Worm (Caenorhabditis elegans) whole organism, L1 larva: Measurements from ENCODE around the gene C02F4.5.

ENCODE experiments used
- C04F5.9 ChIP-seq: sonication (generic microtip); optimal IDR thresholded peaks from 2 replicates; lab custom pipeline; 2016; ENCODE audit warnings: missing genetic modification characterization, missing compliant biosample characterization
- C34B4.2 ChIP-seq: sonication (generic microtip); optimal IDR thresholded peaks from 2 replicates; lab custom pipeline; 2017; ENCODE audit warnings: mild to moderate bottlenecking, missing genetic modification characterization, missing compliant biosample characterization
- Y116A8C.19 ChIP-seq: sonication (generic microtip); optimal IDR thresholded peaks from 2 replicates; lab custom pipeline; 2016; ENCODE audit warnings: missing compliant biosample characterization, missing genetic modification characterization, borderline replicate concordance
- alr-1 ChIP-seq: fragments of 200-800 bp; sonication (Bioruptor generic); optimal IDR thresholded peaks from 2 replicates; lab custom pipeline; 2018; ENCODE audit warnings: borderline replicate concordance, mild to moderate bottlenecking, missing genetic modification characterization, missing compliant biosample characterization
- ama-1 ChIP-seq: fragments of 150-350 bp; optimal IDR thresholded peaks from 2 replicates; lab custom pipeline; 2014
- blmp-1 ChIP-seq: fragments of 150-350 bp; optimal IDR thresholded peaks from 2 replicates; lab custom pipeline; 2014; ENCODE audit warnings: missing biosample characterization, missing genetic modification characterization
- ceh-63 ChIP-seq: fragments of 200-800 bp; sonication (Bioruptor generic); optimal IDR thresholded peaks from 2 replicates; lab custom pipeline; 2018; ENCODE audit warnings: mild to moderate bottlenecking, missing genetic modification characterization, missing compliant biosample characterization
- ceh-90 ChIP-seq: sonication (generic microtip); optimal IDR thresholded peaks from 2 replicates; lab custom pipeline; 2016; ENCODE audit warnings: missing genetic modification characterization, missing compliant biosample characterization
- ces-1 ChIP-seq: fragments of 150-350 bp; optimal IDR thresholded peaks from 2 replicates; lab custom pipeline; 2014; ENCODE audit warnings: missing biosample characterization, missing genetic modification reagents, missing genetic modification characterization
- dpl-1 ChIP-seq, 3 experiments: fragments of 150-350 bp in 2 of 3; sonication (generic microtip) in 1 of 3; optimal IDR thresholded peaks; 2 replicates each; lab custom pipeline; 2014 to 2017; ENCODE audit warnings: missing biosample characterization in 3 of 3, missing genetic modification characterization in 3 of 3, missing genetic modification reagents in 3 of 3
- dsc-1 ChIP-seq: sonication (generic microtip); optimal IDR thresholded peaks from 2 replicates; lab custom pipeline; 2016; ENCODE audit warnings: mild to moderate bottlenecking, missing genetic modification characterization, missing compliant biosample characterization
- efl-1 ChIP-seq, 4 experiments: fragments of 150-350 bp; optimal IDR thresholded peaks in 3 of 4; peaks in 1 of 4; 1 replicate in 1 of 4; 2 replicates in 3 of 4; lab custom pipeline; 2014; ENCODE audit warnings: missing biosample characterization in 2 of 4, missing genetic modification characterization in 2 of 4, missing genetic modification reagents in 2 of 4
- egl-13 ChIP-seq: sonication (generic microtip); optimal IDR thresholded peaks from 2 replicates; lab custom pipeline; 2016; ENCODE audit warnings: missing genotype, missing genetic modification reagents, missing genetic modification characterization, missing compliant biosample characterization
- egl-27 ChIP-seq, 2 experiments: fragments of 150-350 bp in 1 of 2; sonication (generic microtip); optimal IDR thresholded peaks; 3 replicates each; lab custom pipeline; 2017 to 2018; ENCODE audit warnings: missing biosample characterization in 2 of 2, missing genetic modification characterization in 2 of 2, missing genetic modification reagents in 2 of 2
- elt-2 ChIP-seq: sonication (generic microtip); optimal IDR thresholded peaks from 2 replicates; lab custom pipeline; 2016; ENCODE audit warnings: missing genetic modification characterization, mild to moderate bottlenecking, inconsistent platforms, missing compliant biosample characterization, missing genetic modification reagents
- fkh-4 ChIP-seq: sonication (generic microtip); optimal IDR thresholded peaks from 2 replicates; lab custom pipeline; 2016; ENCODE audit warnings: missing compliant biosample characterization, missing genetic modification characterization, borderline replicate concordance
- hlh-4 ChIP-seq: sonication (generic microtip); optimal IDR thresholded peaks from 2 replicates; lab custom pipeline; 2016; ENCODE audit warnings: mild to moderate bottlenecking, missing genetic modification characterization, missing compliant biosample characterization
- isw-1 ChIP-seq: fragments of 200-800 bp; sonication (Bioruptor generic); IDR thresholded peaks from 2 replicates; pipeline ENCODE4 v1.3.6; 2022; ENCODE audit warnings: missing genetic modification characterization, missing compliant biosample characterization
- lin-13 ChIP-seq: fragments of 150-350 bp; optimal IDR thresholded peaks from 2 replicates; lab custom pipeline; 2014; ENCODE audit warnings: missing biosample characterization, missing genetic modification reagents, missing genetic modification characterization
- lin-14 ChIP-seq: fragments of 200-800 bp; sonication (Bioruptor generic); optimal IDR thresholded peaks from 2 replicates; lab custom pipeline; 2018; ENCODE audit warnings: mild to moderate bottlenecking, missing genetic modification characterization, moderate library complexity, missing compliant biosample characterization
- lsy-2 ChIP-seq, 2 experiments: fragments of 150-350 bp; optimal IDR thresholded peaks; 2 replicates each; lab custom pipeline; 2014; ENCODE audit warnings: missing biosample characterization in 2 of 2, missing genetic modification characterization in 2 of 2
- mab-9 ChIP-seq: fragments of 200-800 bp; sonication (Bioruptor generic); IDR thresholded peaks from 2 replicates; pipeline ENCODE4 v1.3.6; 2022; ENCODE audit warnings: missing genetic modification reagents, missing genetic modification characterization, missing compliant biosample characterization
- mdl-1 ChIP-seq, 2 experiments: fragments of 150-350 bp; optimal IDR thresholded peaks; 2 replicates each; lab custom pipeline; 2014 to 2017; ENCODE audit warnings: missing biosample characterization in 2 of 2, missing genetic modification characterization in 2 of 2, inconsistent platforms in 1 of 2
- mef-2 ChIP-seq: fragments of 150-350 bp; optimal IDR thresholded peaks from 2 replicates; lab custom pipeline; 2014; ENCODE audit warnings: missing biosample characterization, missing genetic modification characterization
- nhr-12 ChIP-seq: sonication (generic microtip); optimal IDR thresholded peaks from 2 replicates; lab custom pipeline; 2017; ENCODE audit warnings: missing biosample characterization, missing genetic modification characterization
- nhr-20 ChIP-seq: sonication (generic microtip); optimal IDR thresholded peaks from 2 replicates; lab custom pipeline; 2016; ENCODE audit warnings: mild to moderate bottlenecking, missing genetic modification characterization, missing compliant biosample characterization
- nhr-28 ChIP-seq: fragments of 150-350 bp; optimal IDR thresholded peaks from 2 replicates; lab custom pipeline; 2014; ENCODE audit warnings: missing biosample characterization, missing genetic modification characterization
- nhr-71 ChIP-seq: sonication (generic microtip); optimal IDR thresholded peaks from 2 replicates; lab custom pipeline; 2016; ENCODE audit warnings: mild to moderate bottlenecking, missing genetic modification characterization, moderate library complexity, missing compliant biosample characterization
- nhr-77 ChIP-seq: fragments of 150-350 bp; optimal IDR thresholded peaks from 2 replicates; lab custom pipeline; 2014; ENCODE audit warnings: missing biosample characterization, missing genetic modification characterization
- nhr-84 ChIP-seq: sonication (generic microtip); optimal IDR thresholded peaks from 2 replicates; lab custom pipeline; 2017; ENCODE audit warnings: missing biosample characterization, missing genetic modification characterization
- pag-3 ChIP-seq: sonication (generic microtip); optimal IDR thresholded peaks from 2 replicates; lab custom pipeline; 2017; ENCODE audit warnings: missing genetic modification characterization, mild to moderate bottlenecking, missing compliant biosample characterization, antibody characterized with exemption, borderline replicate concordance; ENCODE audit not compliant: insufficient read depth
- rnt-1 ChIP-seq: sonication (generic microtip); optimal IDR thresholded peaks from 2 replicates; lab custom pipeline; 2016; ENCODE audit warnings: mild to moderate bottlenecking, missing genetic modification characterization, moderate library complexity, missing compliant biosample characterization
- skn-1 ChIP-seq: fragments of 150-350 bp; optimal IDR thresholded peaks from 2 replicates; lab custom pipeline; 2014; ENCODE audit warnings: missing biosample characterization, missing genetic modification characterization
- snpc-4 ChIP-seq: fragments of 150-350 bp; optimal IDR thresholded peaks from 2 replicates; lab custom pipeline; 2014; ENCODE audit warnings: missing biosample characterization, missing genetic modification characterization
- sup-37 ChIP-seq: fragments of 200-800 bp; sonication (Bioruptor generic); optimal IDR thresholded peaks from 2 replicates; lab custom pipeline; 2018; ENCODE audit warnings: mild to moderate bottlenecking, missing genetic modification characterization, missing compliant biosample characterization
- swsn-7 ChIP-seq: sonication (generic microtip); optimal IDR thresholded peaks from 2 replicates; lab custom pipeline; 2016; ENCODE audit warnings: missing genetic modification characterization, missing compliant biosample characterization
- tbx-2 ChIP-seq: sonication (generic microtip); optimal IDR thresholded peaks from 2 replicates; lab custom pipeline; 2016; ENCODE audit warnings: missing genetic modification characterization, missing compliant biosample characterization
- unc-130 ChIP-seq: fragments of 150-350 bp; optimal IDR thresholded peaks from 2 replicates; lab custom pipeline; 2017; ENCODE audit warnings: missing biosample characterization, missing genetic modification characterization, inconsistent platforms
- unc-30 ChIP-seq: sonication (generic microtip); optimal IDR thresholded peaks from 2 replicates; lab custom pipeline; 2017; ENCODE audit warnings: missing biosample characterization, missing genetic modification characterization
- unc-62 ChIP-seq: fragments of 150-350 bp; optimal IDR thresholded peaks from 2 replicates; lab custom pipeline; 2014; ENCODE audit warnings: missing biosample characterization, missing genetic modification reagents, missing genetic modification characterization
- unc-86 ChIP-seq: sonication (generic microtip); optimal IDR thresholded peaks from 2 replicates; lab custom pipeline; 2016; ENCODE audit warnings: missing genetic modification characterization, missing compliant biosample characterization
- unc-98 ChIP-seq: fragments of 200-800 bp; sonication (Bioruptor generic); IDR thresholded peaks from 2 replicates; pipeline ENCODE4 v1.3.6; 2022; ENCODE audit warnings: missing genetic modification characterization, missing compliant biosample characterization
- vab-15 ChIP-seq: sonication (generic microtip); optimal IDR thresholded peaks from 2 replicates; lab custom pipeline; 2017; ENCODE audit warnings: missing genotype, mild to moderate bottlenecking, missing genetic modification characterization, missing compliant biosample characterization
- xbp-1 ChIP-seq: sonication (generic microtip); optimal IDR thresholded peaks from 2 replicates; lab custom pipeline; 2016; ENCODE audit warnings: missing genetic modification characterization, missing compliant biosample characterization
- zag-1 ChIP-seq: fragments of 150-350 bp; optimal IDR thresholded peaks from 2 replicates; lab custom pipeline; 2014; ENCODE audit warnings: missing biosample characterization, missing genetic modification characterization
- ztf-4 ChIP-seq: fragments of 150-350 bp; optimal IDR thresholded peaks from 2 replicates; lab custom pipeline; 2014; ENCODE audit warnings: missing biosample characterization, missing genetic modification characterization

The C02F4.5 gene

ce11 chrIV:10498401-10498800 lies 25.5 kb downstream of the C02F4.5 start:
- TF ChIP-seq efl-1 (optimal IDR thresholded peaks at IDR 0.05; lab: Kevin White, UChicago) = no peak
- peak in 1 of 2 experiments; percentile 51 for TF ChIP-seq efl-1 (GFP tag; optimal IDR thresholded peaks at IDR 0.05 in 1 of 2; lab: Kevin White, UChicago)
- TF ChIP-seq nhr-84 (tag; lab: Kevin White, UChicago) = no peak
- TF ChIP-seq dsc-1 = peak; percentile 32
- TF ChIP-seq mef-2 = no peak

DNA sequence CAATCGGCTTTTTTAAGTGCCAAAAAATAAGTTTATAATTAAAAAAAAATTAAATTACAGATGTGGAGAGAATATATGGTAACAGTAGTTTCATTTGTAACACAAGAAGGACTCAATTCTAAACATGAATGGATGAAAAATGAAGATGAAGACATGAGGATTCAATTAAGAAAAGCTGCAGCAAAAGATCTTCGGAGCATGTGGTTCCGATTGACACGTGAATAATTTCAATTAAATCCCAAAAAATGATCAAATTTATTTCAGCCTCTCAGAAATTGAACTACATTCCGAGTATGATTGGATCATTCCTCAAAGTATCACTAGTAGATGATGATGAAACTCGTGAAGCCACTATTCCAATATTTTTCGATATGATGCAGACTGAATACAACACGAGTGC lies 34.5 kb downstream of the C02F4.5 start:
- TF ChIP-seq fkh-4 (tag; lab: Kevin White, UChicago) = peak; percentile 88
- TF ChIP-seq dsc-1 = peak; percentile 98
- TF ChIP-seq mab-9 (GFP tag; lab: Robert Waterston, UW) = no peak

- peak; percentile 90 for TF ChIP-seq swsn-7
- no peak for TF ChIP-seq alr-1 (tag; lab: Kevin White, UChicago)
- peak; percentile 46 for TF ChIP-seq ceh-63 (GFP tag; lab: Kevin White, UChicago)
- no peak for TF ChIP-seq ces-1 (GFP tag; lab: Kevin White, UChicago)
- peak; percentile 83 for TF ChIP-seq snpc-4 (tag; lab: Kevin White, UChicago)
- peak; percentile 94 for TF ChIP-seq nhr-71 (tag; lab: Kevin White, UChicago)
- no peak for TF ChIP-seq nhr-12 (tag; lab: Kevin White, UChicago)
- peak; percentile 95 for TF ChIP-seq dsc-1
- TF ChIP-seq C04F5.9 = peak; percentile 92
- peak; percentile 4 for TF ChIP-seq vab-15 (tag; lab: Kevin White, UChicago)
- peak; percentile 99 for TF ChIP-seq fkh-4 (tag; lab: Kevin White, UChicago)
- peak; percentile 92 for TF ChIP-seq lin-14 (GFP tag; lab: Kevin White, UChicago)
- TF ChIP-seq unc-86 = peak; percentile 77
- TF ChIP-seq blmp-1 (tag; lab: Kevin White, UChicago) = peak; percentile 54
- no peak for TF ChIP-seq nhr-28 (tag; lab: Kevin White, UChicago)
- peak in 1 of 2 experiments; percentile 70 for TF ChIP-seq mdl-1 (tag; optimal IDR thresholded peaks at IDR 0.05; lab: Kevin White, UChicago)
- TF ChIP-seq xbp-1 (tag; lab: Kevin White, UChicago) = peak; percentile 92
- TF ChIP-seq zag-1 (tag; lab: Kevin White, UChicago) = no peak
- TF ChIP-seq pag-3 (tag; lab: Kevin White, UChicago) = peak; percentile 21
- no peak for TF ChIP-seq unc-30
- TF ChIP-seq skn-1 = peak; percentile 69
- peak; percentile 87 for TF ChIP-seq mab-9 (GFP tag; lab: Robert Waterston, UW)
- peak; percentile 35 for TF ChIP-seq C34B4.2 (tag; lab: Kevin White, UChicago)
- TF ChIP-seq egl-13 (tag; lab: Kevin White, UChicago) = peak; percentile 96
- peak; percentile 94 for TF ChIP-seq hlh-4
- TF ChIP-seq egl-27 (tag; optimal IDR thresholded peaks at IDR 0.05; lab: Kevin White, UChicago) = no peak
- TF ChIP-seq isw-1 = peak; percentile 79
- peak; percentile 92 for TF ChIP-seq nhr-20 (tag; lab: Kevin White, UChicago)
- no peak for TF ChIP-seq nhr-77 (tag; lab: Kevin White, UChicago)
- peak; percentile 58 for TF ChIP-seq ztf-4 (tag; lab: Kevin White, UChicago)
- TF ChIP-seq sup-37 (GFP tag; lab: Kevin White, UChicago) = peak; percentile 83
- peak; percentile 68 for TF ChIP-seq lin-13
- peak; percentile 36 for TF ChIP-seq unc-130 (tag; lab: Kevin White, UChicago)
- TF ChIP-seq rnt-1 (tag; lab: Kevin White, UChicago) = peak; percentile 100
- no peak for TF ChIP-seq ama-1 (lab: Kevin White, UChicago)
- TF ChIP-seq unc-98 (GFP tag; lab: Robert Waterston, UW) = peak; percentile 90
- TF ChIP-seq dpl-1 (GFP tag; optimal IDR thresholded peaks at IDR 0.05; lab: Kevin White, UChicago) = peak; percentile 56 to 80 (median 80)
- TF ChIP-seq efl-1 (optimal IDR thresholded peaks at IDR 0.05; lab: Kevin White, UChicago) = peak; percentile 69 to 80
- TF ChIP-seq efl-1 (GFP tag; optimal IDR thresholded peaks at IDR 0.05 in 1 of 2; lab: Kevin White, UChicago) = peak; percentile 81 to 97
- peak; percentile 94 for TF ChIP-seq Y116A8C.19 (tag; lab: Kevin White, UChicago)
- peak; percentile 81 to 85 for TF ChIP-seq lsy-2 (tag; optimal IDR thresholded peaks at IDR 0.05; lab: Kevin White, UChicago)
- TF ChIP-seq tbx-2 (tag; lab: Kevin White, UChicago) = peak; percentile 95
- no peak for TF ChIP-seq unc-62
- no peak for TF ChIP-seq nhr-84 (tag; lab: Kevin White, UChicago)
- peak; percentile 91 for TF ChIP-seq elt-2 (tag; lab: Kevin White, UChicago)
- TF ChIP-seq ceh-90 (tag; lab: Kevin White, UChicago) = peak; percentile 99
Observed at ce11 chrIV:10483607-10484117, 40.3 kb downstream of the C02F4.5 start, which contains the start of the genes F01D4.5 and ced-5. TSS of gene F01D4.5 (minus strand) at chrIV:10483657. TSS of gene ced-5 (plus strand) at chrIV:10484110.
